Fruit fly (Drosophila melanogaster): Measurements from ENCODE around the gene CG18789.
A peak's percentile ranks its signal among the peaks of the same experiment; 100 is the strongest.

Gene CG18789

dm6 chr2L:11969424-11969823 is 25.8 kb downstream of the CG18789 start:
- TF ChIP-seq CG11294 (GFP tag; IDR thresholded peaks at IDR 0.05), result no peak
- no peak for TF ChIP-seq CG6808 (GFP tag; optimal IDR thresholded peaks at IDR 0.05)
- TF ChIP-seq CG3032 (tag; optimal IDR thresholded peaks at IDR 0.05), result no peak
- no peak for TF ChIP-seq pdm3 (GFP tag; optimal IDR thresholded peaks at IDR 0.05)
- TF ChIP-seq cyc (GFP tag; optimal IDR thresholded peaks at IDR 0.05), result no peak
- TF ChIP-seq dac (GFP tag; optimal IDR thresholded peaks at IDR 0.05), result no peak

dm6 chr2L:11968581-11969272 is 26.5 kb downstream of the CG18789 start:
- peak; percentile 66 for TF ChIP-seq lz (GFP tag; optimal IDR thresholded peaks at IDR 0.05)
- TF ChIP-seq Hr4 (GFP tag; optimal IDR thresholded peaks at IDR 0.05), result peak; percentile 47
- TF ChIP-seq Hr39 (GFP tag; optimal IDR thresholded peaks at IDR 0.05), result peak; percentile 59
- TF ChIP-seq fd59A (GFP tag; optimal IDR thresholded peaks at IDR 0.05), result peak; percentile 45
- TF ChIP-seq CG6808 (GFP tag; optimal IDR thresholded peaks at IDR 0.05), result peak; percentile 60
- TF ChIP-seq CG4318 (GFP tag; optimal IDR thresholded peaks at IDR 0.05), result peak; percentile 42
- TF ChIP-seq Met (GFP tag; optimal IDR thresholded peaks at IDR 0.05), result peak; percentile 60
- TF ChIP-seq CG11294 (GFP tag; IDR thresholded peaks at IDR 0.05), result 0 out of 2 replicates have a peak, but pooled peaks have one; percentile 17
- TF ChIP-seq Sox15 (GFP tag; optimal IDR thresholded peaks at IDR 0.05), result peak; percentile 45
- peak; percentile 59 for TF ChIP-seq CG31627 (GFP tag; optimal IDR thresholded peaks at IDR 0.05)
- TF ChIP-seq CG6163 (GFP tag; IDR thresholded peaks at IDR 0.05), result 0 out of 3 replicates have a peak, but pooled peaks have one; percentile 6
- TF ChIP-seq cyc (GFP tag; optimal IDR thresholded peaks at IDR 0.05), result peak; percentile 58
- peak; percentile 52 for TF ChIP-seq Smox (GFP tag; optimal IDR thresholded peaks at IDR 0.05)
- TF ChIP-seq CG9139 (GFP tag; optimal IDR thresholded peaks at IDR 0.05), result no peak
- peak; percentile 69 for TF ChIP-seq CG32006 (GFP tag; optimal IDR thresholded peaks at IDR 0.05)
- no peak for TF ChIP-seq CG6854 (GFP tag; optimal IDR thresholded peaks at IDR 0.05)
- TF ChIP-seq CG11902 (GFP tag; optimal IDR thresholded peaks at IDR 0.05), result peak; percentile 50
- TF ChIP-seq ss (GFP tag; optimal IDR thresholded peaks at IDR 0.05), result peak; percentile 24 to 46
- TF ChIP-seq fkh (GFP tag; optimal IDR thresholded peaks at IDR 0.05), result no peak
- peak; percentile 56 for TF ChIP-seq spab (GFP tag; optimal IDR thresholded peaks at IDR 0.05)
- peak; percentile 29 for TF ChIP-seq dac (GFP tag; optimal IDR thresholded peaks at IDR 0.05)
- TF ChIP-seq OdsH (GFP tag; optimal IDR thresholded peaks at IDR 0.05), result peak; percentile 35
- TF ChIP-seq Hr38 (GFP tag; optimal IDR thresholded peaks at IDR 0.05), result no peak
- peak; percentile 45 for TF ChIP-seq Eip75B (GFP tag; optimal IDR thresholded peaks at IDR 0.05)
- TF ChIP-seq net (GFP tag; optimal IDR thresholded peaks at IDR 0.05), result peak; percentile 2
- peak; percentile 59 for TF ChIP-seq CG10669 (GFP tag; optimal IDR thresholded peaks at IDR 0.05)
- TF ChIP-seq dsx (GFP tag; optimal IDR thresholded peaks at IDR 0.05; ENCODE audit: poor library complexity, severe bottlenecking), result no peak
- TF ChIP-seq Sox14 (GFP tag; optimal IDR thresholded peaks at IDR 0.05), result peak; percentile 52
- peak; percentile 34 for TF ChIP-seq Sox102F (GFP tag; optimal IDR thresholded peaks at IDR 0.05)
- TF ChIP-seq Gug (GFP tag; IDR thresholded peaks at IDR 0.05), result no peak
- TF ChIP-seq salr (GFP tag; optimal IDR thresholded peaks at IDR 0.05), result peak in 1 of 2 experiments; percentile 73
- TF ChIP-seq acj6 (GFP tag; optimal IDR thresholded peaks at IDR 0.05), result peak; percentile 69
- peak; percentile 26 for TF ChIP-seq achi (GFP tag; optimal IDR thresholded peaks at IDR 0.05)
- TF ChIP-seq Ets96B (tag; optimal IDR thresholded peaks at IDR 0.05), result peak; percentile 31
- no peak for TF ChIP-seq CG16779 (tag; optimal IDR thresholded peaks at IDR 0.05)
- TF ChIP-seq CG15336 (GFP tag; IDR thresholded peaks at IDR 0.05), result peak; percentile 26; the same call in 1 of the 2 replicates
- peak; percentile 63 for TF ChIP-seq CG10631 (GFP tag; optimal IDR thresholded peaks at IDR 0.05)
- peak; percentile 70 for TF ChIP-seq topi (GFP tag; optimal IDR thresholded peaks at IDR 0.05)
- peak; percentile 47 for TF ChIP-seq CG11762 (GFP tag; optimal IDR thresholded peaks at IDR 0.05; ENCODE audit: insufficient read depth)
- no peak for TF ChIP-seq fd85E (GFP tag; optimal IDR thresholded peaks at IDR 0.05)
- TF ChIP-seq CG34406 (GFP tag; optimal IDR thresholded peaks at IDR 0.05), result peak; percentile 47
- peak; percentile 43 for TF ChIP-seq CG6276 (GFP tag; optimal IDR thresholded peaks at IDR 0.05)
- TF ChIP-seq Eip93F (GFP tag; optimal IDR thresholded peaks at IDR 0.05), result no peak
- TF ChIP-seq CG7368 (GFP tag; optimal IDR thresholded peaks at IDR 0.05), result peak; percentile 32
- peak; percentile 74 for TF ChIP-seq esn (GFP tag; optimal IDR thresholded peaks at IDR 0.05)
- TF ChIP-seq pdm3 (GFP tag; optimal IDR thresholded peaks at IDR 0.05), result peak; percentile 70

All from whole organism, prepupa.